Worm (Caenorhabditis elegans): ENCODE results near the gene C33B4.4.

- TF ChIP-seq W03F9.2 (tag; optimal IDR thresholded peaks at IDR 0.05) (no peak), him-1 (tag; optimal IDR thresholded peaks at IDR 0.05) (no peak)
Measured at ce11 chrII:11390865-11391264, 7.6 kb upstream of the C33B4.4 start, which contains the start of gene shn-1.
